Fruit fly (Drosophila melanogaster) whole organism, embryonic: ENCODE results near the gene Bace.

ENCODE experiments used
- Asciz ChIP-seq: fragments of 200-800 bp; sonication (Bioruptor generic); optimal IDR thresholded peaks from 2 replicates; lab custom pipeline; 2017; ENCODE audit warnings: missing biosample characterization, mild to moderate bottlenecking, missing genetic modification characterization, missing genetic modification reagents
- Atf3 ChIP-seq: fragments of 200-800 bp; sonication (Bioruptor generic); optimal IDR thresholded peaks from 3 replicates; lab custom pipeline; 2016; ENCODE audit warnings: missing biosample characterization, missing genetic modification characterization
- Bgb ChIP-seq: fragments of 200-800 bp; sonication (Bioruptor generic); IDR thresholded peaks from 2 replicates; pipeline ENCODE4 v1.3.6; 2022; ENCODE audit warnings: missing biosample characterization, missing genetic modification characterization; ENCODE audit not compliant: partially characterized antibody
- CG10147 ChIP-seq: fragments of 200-800 bp; sonication (Bioruptor generic); optimal IDR thresholded peaks from 2 replicates; lab custom pipeline; 2019; ENCODE audit warnings: missing biosample characterization, mild to moderate bottlenecking, missing genetic modification characterization, moderate library complexity
- CG10431 ChIP-seq: fragments of 200-800 bp; sonication (Bioruptor generic); optimal IDR thresholded peaks from 3 replicates; lab custom pipeline; 2018; ENCODE audit warnings: missing biosample characterization, mild to moderate bottlenecking, missing genetic modification characterization
- CG10543 ChIP-seq: fragments of 200-800 bp; sonication (Bioruptor generic); optimal IDR thresholded peaks from 3 replicates; lab custom pipeline; 2017; ENCODE audit warnings: missing biosample characterization, mild to moderate bottlenecking, missing genetic modification characterization, moderate library complexity
- CG10654 ChIP-seq: fragments of 200-800 bp; sonication (Bioruptor generic); optimal IDR thresholded peaks from 2 replicates; lab custom pipeline; 2016; ENCODE audit warnings: missing biosample characterization, missing genetic modification characterization
- CG11085 ChIP-seq: fragments of 200-800 bp; sonication (Bioruptor generic); IDR thresholded peaks from 2 replicates; pipeline ENCODE4 v1.3.6; 2022; ENCODE audit warnings: missing biosample characterization, missing genetic modification characterization
- CG11504 ChIP-seq: fragments of 200-800 bp; sonication (Bioruptor generic); optimal IDR thresholded peaks from 3 replicates; lab custom pipeline; 2019; ENCODE audit warnings: missing biosample characterization, mild to moderate bottlenecking, missing genetic modification characterization, moderate library complexity
- CG14965 ChIP-seq: fragments of 200-800 bp; sonication (Bioruptor generic); optimal IDR thresholded peaks from 2 replicates; lab custom pipeline; 2016; ENCODE audit warnings: missing biosample characterization, missing genetic modification characterization, borderline replicate concordance
- CG17328 ChIP-seq: fragments of 200-800 bp; sonication (Bioruptor generic); IDR thresholded peaks from 2 replicates; pipeline ENCODE4 v1.3.6; 2022; ENCODE audit warnings: missing biosample characterization, missing genetic modification characterization
- CG32767 ChIP-seq: fragments of 200-800 bp; sonication (Bioruptor generic); IDR thresholded peaks from 2 replicates; pipeline ENCODE4 v1.3.6; 2022; ENCODE audit warnings: missing biosample characterization, missing genetic modification characterization
- CG33557 ChIP-seq: fragments of 200-800 bp; sonication (Bioruptor generic); optimal IDR thresholded peaks from 2 replicates; lab custom pipeline; 2019; ENCODE audit warnings: missing biosample characterization, mild to moderate bottlenecking, missing genetic modification characterization, moderate library complexity
- CG4617 ChIP-seq: fragments of 200-800 bp; sonication (Bioruptor generic); optimal IDR thresholded peaks from 3 replicates; lab custom pipeline; 2016; ENCODE audit warnings: missing biosample characterization, missing genetic modification characterization, borderline replicate concordance
- CG5953 ChIP-seq: fragments of 200-800 bp; sonication (Bioruptor generic); IDR thresholded peaks from 2 replicates; pipeline ENCODE4 v1.3.6; 2022; ENCODE audit warnings: missing biosample characterization, missing genetic modification characterization
- CG6689 ChIP-seq: fragments of 200-800 bp; sonication (Bioruptor generic); IDR thresholded peaks from 2 replicates; pipeline ENCODE4 v1.3.6; 2022; ENCODE audit warnings: missing biosample characterization, missing genetic modification characterization
- CG6854 ChIP-seq: fragments of 200-800 bp; sonication (Bioruptor generic); optimal IDR thresholded peaks from 3 replicates; lab custom pipeline; 2017; ENCODE audit warnings: missing biosample characterization, mild to moderate bottlenecking, missing genetic modification characterization
- CG7745 ChIP-seq: fragments of 200-800 bp; sonication (Bioruptor generic); optimal IDR thresholded peaks from 2 replicates; lab custom pipeline; 2018; ENCODE audit warnings: missing biosample characterization, mild to moderate bottlenecking, missing genetic modification characterization, moderate library complexity
- CG8765 ChIP-seq: fragments of 200-800 bp; sonication (Bioruptor generic); IDR thresholded peaks from 2 replicates; pipeline ENCODE4 v1.3.6; 2022; ENCODE audit warnings: missing biosample characterization, missing genetic modification characterization
- CG8924 ChIP-seq: fragments of 200-800 bp; optimal IDR thresholded peaks from 3 replicates; lab custom pipeline; 2019; ENCODE audit warnings: missing biosample characterization, mild to moderate bottlenecking, missing genetic modification characterization, moderate library complexity
- D19A ChIP-seq: fragments of 200-800 bp; optimal IDR thresholded peaks from 3 replicates; lab custom pipeline; 2019; ENCODE audit warnings: missing biosample characterization, mild to moderate bottlenecking, missing genetic modification characterization, moderate library complexity
- D19B ChIP-seq: fragments of 200-800 bp; sonication (Bioruptor generic); optimal IDR thresholded peaks from 2 replicates; lab custom pipeline; 2017; ENCODE audit warnings: missing biosample characterization, mild to moderate bottlenecking, missing genetic modification characterization
- Doc3 ChIP-seq: fragments of 200-800 bp; sonication (Bioruptor generic); IDR thresholded peaks from 3 replicates; pipeline ENCODE4 v1.3.6; 2022; ENCODE audit warnings: missing biosample characterization, missing genetic modification characterization; ENCODE audit not compliant: partially characterized antibody
- HLH4C ChIP-seq: fragments of 200-800 bp; sonication (Bioruptor generic); IDR thresholded peaks from 3 replicates; pipeline ENCODE4 v1.3.6; 2022; ENCODE audit warnings: missing biosample characterization, missing genetic modification characterization; ENCODE audit not compliant: partially characterized antibody
- Hmr ChIP-seq: fragments of 200-800 bp; sonication (Bioruptor generic); optimal IDR thresholded peaks from 3 replicates; lab custom pipeline; 2017; ENCODE audit warnings: mild to moderate bottlenecking, missing biosample characterization, missing genetic modification reagents, missing genetic modification characterization
- Lim3 ChIP-seq: fragments of 200-800 bp; sonication (Bioruptor generic); IDR thresholded peaks from 2 replicates; pipeline ENCODE4 v1.3.6; 2022; ENCODE audit warnings: missing biosample characterization, missing genetic modification characterization
- NC2β ChIP-seq: fragments of 200-800 bp; sonication (Bioruptor generic); optimal IDR thresholded peaks from 2 replicates; lab custom pipeline; 2016; ENCODE audit warnings: missing biosample characterization, missing genetic modification characterization
- NFAT ChIP-seq: fragments of 200-800 bp; sonication (Bioruptor generic); IDR thresholded peaks from 2 replicates; pipeline ENCODE4 v1.3.6; 2022; ENCODE audit warnings: missing biosample characterization, missing genetic modification characterization
- NK7.1 ChIP-seq: fragments of 200-800 bp; sonication (Bioruptor generic); optimal IDR thresholded peaks from 3 replicates; lab custom pipeline; 2016; ENCODE audit warnings: missing biosample characterization, missing genetic modification characterization
- PHDP ChIP-seq: fragments of 200-800 bp; sonication (Bioruptor generic); optimal IDR thresholded peaks from 3 replicates; lab custom pipeline; 2018; ENCODE audit warnings: missing biosample characterization, mild to moderate bottlenecking, missing genetic modification characterization, moderate library complexity
- Ravus ChIP-seq: fragments of 200-800 bp; sonication (Bioruptor generic); IDR thresholded peaks from 2 replicates; pipeline ENCODE4 v1.3.6; 2022; ENCODE audit warnings: missing biosample characterization, missing genetic modification characterization
- Sox102F ChIP-seq: fragments of 200-800 bp; sonication (Bioruptor generic); optimal IDR thresholded peaks from 2 replicates; lab custom pipeline; 2018; ENCODE audit warnings: missing biosample characterization, mild to moderate bottlenecking, missing genetic modification characterization, moderate library complexity
- Spps ChIP-seq: fragments of 200-800 bp; sonication (Bioruptor generic); optimal IDR thresholded peaks from 2 replicates; lab custom pipeline; 2018; ENCODE audit warnings: missing biosample characterization, mild to moderate bottlenecking, missing genetic modification characterization
- Tbp ChIP-seq: fragments of >200 bp; optimal IDR thresholded peaks from 2 replicates; lab custom pipeline; 2018; ENCODE audit warnings: missing biosample characterization, missing genetic modification characterization
- Xrp1 ChIP-seq: fragments of 200-800 bp; sonication (Bioruptor generic); IDR thresholded peaks from 2 replicates; pipeline ENCODE4 v1.3.6; 2022; ENCODE audit warnings: missing biosample characterization, missing genetic modification characterization
- abd-A ChIP-seq: fragments of 200-800 bp; sonication (Bioruptor generic); optimal IDR thresholded peaks from 3 replicates; lab custom pipeline; 2019; ENCODE audit warnings: missing biosample characterization, mild to moderate bottlenecking, missing genetic modification characterization, moderate library complexity
- ase ChIP-seq: fragments of 200-800 bp; sonication (Bioruptor generic); IDR thresholded peaks from 3 replicates; pipeline ENCODE4 v1.3.6; 2022; ENCODE audit warnings: missing biosample characterization, missing genetic modification characterization
- cas ChIP-seq: fragments of 200-800 bp; sonication (Bioruptor generic); IDR thresholded peaks from 2 replicates; pipeline ENCODE4 v1.3.6; 2022; ENCODE audit warnings: missing biosample characterization, missing genetic modification characterization
- dmrt11E ChIP-seq: fragments of 200-800 bp; sonication (Bioruptor generic); optimal IDR thresholded peaks from 3 replicates; lab custom pipeline; 2018; ENCODE audit warnings: missing biosample characterization, mild to moderate bottlenecking, missing genetic modification characterization, moderate library complexity
- dysf ChIP-seq: fragments of 200-800 bp; sonication (Bioruptor generic); IDR thresholded peaks from 3 replicates; pipeline ENCODE4 v1.3.6; 2022; ENCODE audit warnings: missing biosample characterization, missing genetic modification characterization
- eve ChIP-seq, 2 experiments: fragments of >200 bp; optimal IDR thresholded peaks; 2 replicates each; lab custom pipeline; 2017; ENCODE audit warnings: missing biosample characterization in 2 of 2, missing genetic modification characterization in 2 of 2
- ewg ChIP-seq: fragments of 200-800 bp; sonication (Bioruptor generic); optimal IDR thresholded peaks from 3 replicates; lab custom pipeline; 2017; ENCODE audit warnings: mild to moderate bottlenecking, missing biosample characterization, missing genetic modification reagents, missing genetic modification characterization
- fru ChIP-seq: fragments of >200 bp; optimal IDR thresholded peaks from 2 replicates; lab custom pipeline; 2017
- lilli ChIP-seq: fragments of 200-800 bp; sonication (Bioruptor generic); optimal IDR thresholded peaks from 3 replicates; lab custom pipeline; 2016; ENCODE audit warnings: missing biosample characterization, missing genetic modification characterization
- nau ChIP-seq: fragments of 200-800 bp; sonication (Bioruptor generic); optimal IDR thresholded peaks from 3 replicates; lab custom pipeline; 2017; ENCODE audit warnings: missing biosample characterization, mild to moderate bottlenecking, missing genetic modification characterization, missing genetic modification reagents
- row ChIP-seq: fragments of 200-800 bp; sonication (Bioruptor generic); IDR thresholded peaks from 3 replicates; pipeline ENCODE4 v1.3.6; 2022; ENCODE audit warnings: missing biosample characterization, missing genetic modification characterization
- scrt ChIP-seq: fragments of 200-800 bp; sonication (Bioruptor generic); optimal IDR thresholded peaks from 2 replicates; lab custom pipeline; 2018; ENCODE audit warnings: missing biosample characterization, mild to moderate bottlenecking, missing genetic modification characterization, moderate library complexity
- ssp ChIP-seq: fragments of 200-800 bp; sonication (Bioruptor generic); IDR thresholded peaks from 2 replicates; pipeline ENCODE4 v1.3.6; 2022; ENCODE audit warnings: missing biosample characterization, missing genetic modification characterization
- wor ChIP-seq: fragments of 200-800 bp; sonication (Bioruptor generic); IDR thresholded peaks from 2 replicates; pipeline ENCODE4 v1.3.6; 2022; ENCODE audit warnings: missing biosample characterization, missing genetic modification characterization
- zen2 ChIP-seq: fragments of 200-800 bp; sonication (Bioruptor generic); IDR thresholded peaks from 3 replicates; pipeline ENCODE4 v1.3.6; 2022; ENCODE audit warnings: missing biosample characterization, missing genetic modification characterization; ENCODE audit not compliant: partially characterized antibody

Bace gene

dm6 chr2L:8461782-8462453 lies 34.2 kb downstream of the Bace start (continued):
- TF ChIP-seq Doc3 (GFP tag; lab: Robert Waterston, UW) (no peak), Hmr (GFP tag; lab: Kevin White, UChicago) (peak; percentile 49), zen2 (no peak), CG33557 (GFP tag; lab: Kevin White, UChicago) (no peak), abd-A (tag; lab: Kevin White, UChicago) (no peak), CG10147 (GFP tag; lab: Kevin White, UChicago) (no peak), eve (GFP tag; optimal IDR thresholded peaks at IDR 0.05; lab: Kevin White, UChicago) (peak in 1 of 2 experiments; percentile 51), Asciz (GFP tag; lab: Kevin White, UChicago) (no peak), Atf3 (GFP tag; lab: Kevin White, UChicago) (no peak), Sox102F (peak; percentile 35), ase (no peak), dmrt11E (no peak), CG6689 (GFP tag; lab: Robert Waterston, UW) (no peak), fru (lab: Kevin White, UChicago) (no peak), NK7.1 (GFP tag; lab: Kevin White, UChicago) (no peak), ssp (GFP tag; lab: Robert Waterston, UW) (no peak), CG6854 (GFP tag; lab: Kevin White, UChicago) (no peak), scrt (GFP tag; lab: Kevin White, UChicago) (peak; percentile 12), CG7745 (tag; lab: Kevin White, UChicago) (no peak), Ravus (GFP tag; lab: Robert Waterston, UW) (no peak), Spps (tag; lab: Kevin White, UChicago) (no peak), PHDP (peak; percentile 57), cas (GFP tag; lab: Robert Waterston, UW) (no peak), NFAT (no peak), D19B (GFP tag; lab: Kevin White, UChicago) (peak; percentile 11), CG8765 (no peak), D19A (tag; lab: Kevin White, UChicago) (no peak), Bgb (no peak), CG8924 (tag; lab: Kevin White, UChicago) (peak; percentile 26), row (GFP tag; lab: Robert Waterston, UW) (peak; percentile 62), CG11085 (no peak), CG10654 (GFP tag; lab: Kevin White, UChicago) (no peak), CG17328 (0 out of 2 replicates have a peak, but pooled peaks have one; percentile 17), CG11504 (tag; lab: Kevin White, UChicago) (peak; percentile 45), NC2β (GFP tag; lab: Kevin White, UChicago) (no peak), CG14965 (GFP tag; lab: Kevin White, UChicago) (no peak), Tbp (GFP tag; lab: Kevin White, UChicago) (no peak), lilli (GFP tag; lab: Kevin White, UChicago) (peak; percentile 39), wor (GFP tag; lab: Robert Waterston, UW) (no peak), Xrp1 (GFP tag; lab: Robert Waterston, UW) (peak; percentile 44; the same call in 1 of the 2 replicates), nau (no peak), ewg (GFP tag; lab: Kevin White, UChicago) (peak; percentile 1), CG32767 (GFP tag; lab: Robert Waterston, UW) (no peak), Lim3 (GFP tag; lab: Robert Waterston, UW) (no peak), dysf (GFP tag; lab: Robert Waterston, UW) (peak; percentile 43; the same call in 1 of the 3 replicates), CG10431 (no peak), CG4617 (GFP tag; lab: Kevin White, UChicago) (no peak), HLH4C (no peak), CG10543 (peak; percentile 60), CG5953 (no peak)
